Worm (Caenorhabditis elegans): ENCODE data around the gene B0491.6.

The B0491.6 gene

ce11 chrII:11343300-11343869 lies 4.8 kb downstream of the B0491.6 start, which contains the start of gene lgc-20:
Gene lgc-20 (minus strand): TSS chrII:11343610.
- TF ChIP-seq fkh-8 (tag; optimal IDR thresholded peaks at IDR 0.05), result peak; percentile 28
- no peak for TF ChIP-seq efl-1 (optimal IDR thresholded peaks at IDR 0.05)
- peak in 1 of 2 experiments; percentile 78 for TF ChIP-seq efl-1 (GFP tag; optimal IDR thresholded peaks at IDR 0.05 in 1 of 2)
- no peak for TF ChIP-seq lir-3 (tag; optimal IDR thresholded peaks at IDR 0.05; ENCODE audit: poor library complexity)
- no peak for TF ChIP-seq ceh-63 (GFP tag; optimal IDR thresholded peaks at IDR 0.05)

DNA sequence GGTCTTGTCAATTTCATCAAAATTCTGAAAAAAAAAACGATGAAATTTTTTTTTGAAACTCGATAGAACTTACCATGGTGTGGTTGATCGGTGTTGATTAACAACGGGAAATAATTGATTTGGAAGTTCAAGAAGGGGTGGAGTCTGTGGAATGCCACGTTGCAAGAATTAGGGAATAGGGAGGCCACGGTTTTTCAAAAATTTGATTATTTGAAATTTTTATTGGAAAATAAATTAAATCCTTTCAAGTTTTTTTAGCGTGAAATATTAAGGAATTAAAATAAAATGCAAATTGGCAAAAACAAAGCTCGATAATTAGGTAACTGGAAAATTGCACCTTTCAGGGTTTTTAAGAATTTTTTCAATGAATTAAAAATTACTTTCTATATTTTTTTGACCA lies 8.6 kb downstream of the B0491.6 start, which contains the start of gene rmd-3:
Gene rmd-3, minus strand, starts transcription at position 101 of the 400 bp plus-strand sequence.
- TF ChIP-seq xbp-1 (tag; optimal IDR thresholded peaks at IDR 0.05) (no peak), nhr-77 (tag; optimal IDR thresholded peaks at IDR 0.05) (no peak), blmp-1 (tag; optimal IDR thresholded peaks at IDR 0.05) (no peak), nhr-20 (tag; optimal IDR thresholded peaks at IDR 0.05) (no peak), grh-1 (GFP tag; IDR thresholded peaks at IDR 0.05) (no peak), ces-1 (GFP tag; optimal IDR thresholded peaks at IDR 0.05) (no peak), sox-4 (tag; optimal IDR thresholded peaks at IDR 0.05) (no peak), mdl-1 (tag; optimal IDR thresholded peaks at IDR 0.05) (no peak), irx-1 (tag; optimal IDR thresholded peaks at IDR 0.05) (no peak), egl-27 (tag; optimal IDR thresholded peaks at IDR 0.05) (no peak), unc-86 (tag; optimal IDR thresholded peaks at IDR 0.05) (no peak), fos-1 (tag; optimal IDR thresholded peaks at IDR 0.05) (no peak), efl-1 (optimal IDR thresholded peaks at IDR 0.05) (no peak), efl-1 (GFP tag; optimal IDR thresholded peaks at IDR 0.05 in 1 of 2) (no peak), efl-3 (GFP tag; optimal IDR thresholded peaks at IDR 0.05) (no peak), hlh-17 (GFP tag; optimal IDR thresholded peaks at IDR 0.05; ENCODE audit: borderline replicate concordance) (no peak), lsy-2 (tag; optimal IDR thresholded peaks at IDR 0.05) (no peak)

- peak; percentile 48 for TF ChIP-seq blmp-1 (tag; optimal IDR thresholded peaks at IDR 0.05)
- no peak for TF ChIP-seq alr-1 (tag; optimal IDR thresholded peaks at IDR 0.05; ENCODE audit: borderline replicate concordance)
Measured at ce11 chrII:11337497-11338040, 10.6 kb downstream of the B0491.6 start, which contains the start of gene sqt-1. Gene sqt-1 (minus strand): TSS chrII:11337837.

DNA sequence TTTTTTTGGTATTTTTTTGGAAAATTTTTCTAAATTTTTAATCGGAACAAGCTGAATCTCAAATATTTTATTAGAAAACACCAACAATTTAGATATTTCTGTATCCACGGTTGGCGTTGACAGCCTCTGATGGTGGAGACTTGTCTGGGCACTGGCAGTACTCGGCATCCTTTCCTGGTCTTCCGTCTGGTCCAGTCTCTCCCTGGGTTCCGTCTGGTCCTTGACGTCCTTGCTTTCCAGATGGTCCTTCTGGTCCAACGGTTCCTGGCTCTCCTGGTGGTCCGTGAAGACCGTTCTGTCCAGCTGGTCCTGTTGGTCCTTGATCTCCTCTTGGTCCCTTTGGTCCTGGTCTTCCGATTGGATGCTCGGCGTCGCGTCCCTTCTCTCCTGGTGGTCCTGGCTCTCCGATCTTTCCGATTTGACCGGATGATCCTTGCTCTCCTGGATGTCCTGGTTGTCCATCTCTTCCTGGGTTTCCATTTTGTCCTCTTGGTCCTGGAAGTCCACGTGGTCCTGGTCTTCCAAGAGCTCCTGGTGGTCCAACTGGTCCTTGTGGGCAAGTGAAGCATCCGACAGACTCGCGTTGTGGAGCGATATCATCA lies 11.4 kb downstream of the B0491.6 start:
- no peak for TF ChIP-seq aha-1 (tag; optimal IDR thresholded peaks at IDR 0.05)
- TF ChIP-seq rnt-1 (tag; optimal IDR thresholded peaks at IDR 0.05), result no peak
- TF ChIP-seq aly-2 (tag; optimal IDR thresholded peaks at IDR 0.05), result no peak
- no peak for TF ChIP-seq swsn-7 (tag; optimal IDR thresholded peaks at IDR 0.05)
- TF ChIP-seq nhr-84 (tag; optimal IDR thresholded peaks at IDR 0.05), result no peak
- no peak for TF ChIP-seq lin-15B (tag; optimal IDR thresholded peaks at IDR 0.05)
- TF ChIP-seq mab-9 (GFP tag; IDR thresholded peaks at IDR 0.05), result no peak
- TF ChIP-seq nhr-90 (tag; optimal IDR thresholded peaks at IDR 0.05; ENCODE audit: poor library complexity), result no peak
- no peak for TF ChIP-seq nhr-85 (tag)

- TF ChIP-seq irx-1 (tag; optimal IDR thresholded peaks at IDR 0.05) (no peak), nhr-77 (tag; optimal IDR thresholded peaks at IDR 0.05) (no peak), jun-1 (tag; optimal IDR thresholded peaks at IDR 0.05) (no peak), vab-15 (tag; optimal IDR thresholded peaks at IDR 0.05) (no peak), hlh-17 (GFP tag; optimal IDR thresholded peaks at IDR 0.05; ENCODE audit: borderline replicate concordance) (no peak), grh-1 (GFP tag; IDR thresholded peaks at IDR 0.05) (no peak), elt-2 (tag; optimal IDR thresholded peaks at IDR 0.05) (no peak), egl-27 (tag; optimal IDR thresholded peaks at IDR 0.05) (no peak), efl-1 (optimal IDR thresholded peaks at IDR 0.05) (no peak), efl-1 (GFP tag; optimal IDR thresholded peaks at IDR 0.05 in 1 of 2) (no peak), egl-13 (tag; optimal IDR thresholded peaks at IDR 0.05) (no peak), C34B4.2 (tag; optimal IDR thresholded peaks at IDR 0.05) (no peak), lin-35 (GFP tag; optimal IDR thresholded peaks at IDR 0.05) (no peak), mdl-1 (tag; optimal IDR thresholded peaks at IDR 0.05) (no peak)
Measured at ce11 chrII:11336163-11336562, 12.0 kb downstream of the B0491.6 start.
